Worm (Caenorhabditis elegans): ENCODE results near the gene ula-1.

- no peak for TF ChIP-seq ref-1 (GFP tag; conservative IDR thresholded peaks at IDR 0.05)
- TF ChIP-seq cog-1 (tag; optimal IDR thresholded peaks at IDR 0.05), result no peak
- no peak for TF ChIP-seq klf-2 (GFP tag; conservative IDR thresholded peaks at IDR 0.05)
- TF ChIP-seq ztf-29 (GFP tag; IDR thresholded peaks at IDR 0.05), result no peak
- no peak for TF ChIP-seq tab-1 (GFP tag; IDR thresholded peaks at IDR 0.05)
- TF ChIP-seq med-1 (GFP tag; optimal IDR thresholded peaks at IDR 0.05; ENCODE audit: insufficient read depth), result no peak
- TF ChIP-seq T22C8.4 (GFP tag; IDR thresholded peaks at IDR 0.05), result no peak
These were observed 1.2 kb downstream of the ula-1 start for ce11 chrIII:4918906-4919305.
